Fruit fly (Drosophila melanogaster): ENCODE data around the gene CG34241.

Gene CG34241

DNA sequence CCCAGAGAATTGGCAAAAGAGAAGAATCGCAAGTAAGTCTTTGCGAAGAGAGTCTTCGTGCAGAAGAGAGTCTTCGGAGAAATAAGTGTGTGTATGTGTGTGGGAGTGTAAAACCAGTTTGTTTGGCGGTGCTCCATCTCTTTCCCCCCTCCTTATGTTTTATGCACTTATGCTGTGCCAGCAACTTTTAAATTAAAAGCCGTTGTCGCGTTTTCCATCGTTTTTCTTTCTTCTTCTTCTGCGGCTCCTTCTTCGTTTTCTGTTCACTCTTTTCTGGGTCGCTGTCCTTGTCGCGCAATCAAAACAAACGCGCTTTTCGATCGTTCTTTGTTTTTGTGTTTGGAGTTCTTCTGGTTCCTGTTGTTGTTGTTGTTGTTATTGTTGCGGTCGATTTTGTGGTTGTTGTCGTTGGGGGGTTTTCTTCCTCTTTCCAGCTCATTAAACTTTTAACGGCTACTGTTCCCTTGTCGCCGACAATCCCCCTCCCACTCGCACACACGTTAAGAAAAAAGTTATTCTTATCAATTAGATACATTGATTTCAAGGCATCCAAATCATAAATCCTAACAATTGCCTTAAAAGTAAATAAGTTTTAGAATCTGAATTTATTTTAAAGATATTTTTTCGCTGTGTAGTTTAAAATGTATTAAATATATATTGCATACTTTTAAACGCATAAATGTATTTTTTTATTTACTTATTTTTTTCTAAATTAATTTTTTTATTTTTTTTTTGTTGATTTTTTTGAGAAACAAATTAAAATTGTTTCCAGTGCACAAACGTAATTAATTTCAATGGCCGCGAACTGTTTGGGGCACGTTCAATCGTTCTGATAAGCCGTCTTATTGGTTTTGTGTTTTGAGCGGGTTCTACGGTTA lies 16.5 kb upstream of the CG34241 start (continued):
- TF ChIP-seq CG2199 (GFP tag; IDR thresholded peaks at IDR 0.05), result peak; percentile 74; the same call in 1 of the 3 replicates
- no peak for TF ChIP-seq eve (GFP tag; optimal IDR thresholded peaks at IDR 0.05)
- TF ChIP-seq Kr (GFP tag; optimal IDR thresholded peaks at IDR 0.05), result peak; percentile 14
- no peak for TF ChIP-seq usp (GFP tag; optimal IDR thresholded peaks at IDR 0.05)
- TF ChIP-seq TFAM (GFP tag; optimal IDR thresholded peaks at IDR 0.05), result no peak
- no peak for TF ChIP-seq Rx (GFP tag; IDR thresholded peaks at IDR 0.05)
- peak; percentile 78 for TF ChIP-seq lab (GFP tag; optimal IDR thresholded peaks at IDR 0.05)
- TF ChIP-seq hkb (optimal IDR thresholded peaks at IDR 0.05), result no peak
- TF ChIP-seq hkb (GFP tag; IDR thresholded peaks at IDR 0.05), result 0 out of 2 replicates have a peak, but pooled peaks have one; percentile 34
- no peak for TF ChIP-seq sens-2 (GFP tag; IDR thresholded peaks at IDR 0.05)
- no peak for TF ChIP-seq Atf-2 (GFP tag; optimal IDR thresholded peaks at IDR 0.05)
- no peak; the same call in 1 of the 2 replicates for TF ChIP-seq CG9932 (GFP tag; IDR thresholded peaks at IDR 0.05)
- peak; percentile 14 for TF ChIP-seq CG6854 (GFP tag; optimal IDR thresholded peaks at IDR 0.05)
- TF ChIP-seq CG31224 (GFP tag; IDR thresholded peaks at IDR 0.05), result no peak
- TF ChIP-seq Dref (GFP tag; IDR thresholded peaks at IDR 0.05), result no peak
- TF ChIP-seq CG12071 (GFP tag; optimal IDR thresholded peaks at IDR 0.05), result no peak
- TF ChIP-seq Atf3 (GFP tag; optimal IDR thresholded peaks at IDR 0.05), result no peak
- peak; percentile 82 for TF ChIP-seq CG32767 (GFP tag; IDR thresholded peaks at IDR 0.05)
- peak in 1 of 3 experiments; percentile 72 for TF ChIP-seq Stat92E (GFP tag; optimal IDR thresholded peaks at IDR 0.05)
- peak; percentile 66 for TF ChIP-seq Six4 (GFP tag; optimal IDR thresholded peaks at IDR 0.05)
- peak; percentile 87 for TF ChIP-seq CG10267 (tag; optimal IDR thresholded peaks at IDR 0.05)
- no peak for TF ChIP-seq fu2 (GFP tag; optimal IDR thresholded peaks at IDR 0.05)
- TF ChIP-seq CG13894 (tag; optimal IDR thresholded peaks at IDR 0.05), result no peak
- TF ChIP-seq emc (GFP tag; optimal IDR thresholded peaks at IDR 0.05), result no peak
- TF ChIP-seq CG13123 (GFP tag; optimal IDR thresholded peaks at IDR 0.05), result peak; percentile 57
- 0 out of 2 replicates have a peak, but pooled peaks have one; percentile 11 for TF ChIP-seq MBD-R2 (GFP tag; IDR thresholded peaks at IDR 0.05)
- no peak for TF ChIP-seq ci (GFP tag; IDR thresholded peaks at IDR 0.05)
- TF ChIP-seq sug (tag; optimal IDR thresholded peaks at IDR 0.05), result peak; percentile 58
- no peak for TF ChIP-seq fru (optimal IDR thresholded peaks at IDR 0.05)
- TF ChIP-seq prd (optimal IDR thresholded peaks at IDR 0.05), result no peak
- TF ChIP-seq prd (GFP tag; IDR thresholded peaks at IDR 0.05), result peak; percentile 71
- TF ChIP-seq aop (GFP tag; IDR thresholded peaks at IDR 0.05), result no peak
- TF ChIP-seq ato (GFP tag; IDR thresholded peaks at IDR 0.05; ENCODE audit: partially characterized antibody), result no peak
- TF ChIP-seq wek (GFP tag; optimal IDR thresholded peaks at IDR 0.05), result no peak
- TF ChIP-seq CG2889 (GFP tag; IDR thresholded peaks at IDR 0.05), result peak; percentile 51; the same call in 1 of the 3 replicates
- peak; percentile 66 for TF ChIP-seq Dek (tag; optimal IDR thresholded peaks at IDR 0.05)
- TF ChIP-seq CG12104 (GFP tag; optimal IDR thresholded peaks at IDR 0.05), result peak; percentile 72
- TF ChIP-seq ab (GFP tag; optimal IDR thresholded peaks at IDR 0.05), result no peak
- TF ChIP-seq CG13424 (tag; optimal IDR thresholded peaks at IDR 0.05), result peak; percentile 91
- TF ChIP-seq Dbx (GFP tag; IDR thresholded peaks at IDR 0.05), result 0 out of 3 replicates have a peak, but pooled peaks have one; percentile 16
- peak; percentile 64 for TF ChIP-seq grn (GFP tag; optimal IDR thresholded peaks at IDR 0.05)
- peak; percentile 82 for TF ChIP-seq Nf-YB (GFP tag; optimal IDR thresholded peaks at IDR 0.05)
- no peak for TF ChIP-seq CG17186 (GFP tag; optimal IDR thresholded peaks at IDR 0.05)
- TF ChIP-seq sna (GFP tag; IDR thresholded peaks at IDR 0.05; ENCODE audit: partially characterized antibody), result no peak
- peak; percentile 62 for TF ChIP-seq CG18764 (GFP tag; optimal IDR thresholded peaks at IDR 0.05)
- no peak for TF ChIP-seq CG11456 (GFP tag; IDR thresholded peaks at IDR 0.05)
- TF ChIP-seq en (GFP tag; optimal IDR thresholded peaks at IDR 0.05), result no peak
- TF ChIP-seq amos (GFP tag; IDR thresholded peaks at IDR 0.05; ENCODE audit: partially characterized antibody), result no peak
- TF ChIP-seq knrl (GFP tag; IDR thresholded peaks at IDR 0.05; ENCODE audit: partially characterized antibody), result no peak
- TF ChIP-seq CG11085 (GFP tag; IDR thresholded peaks at IDR 0.05), result no peak
